Fruit fly (Drosophila melanogaster) Kc167 (cell line): Measurements from ENCODE around the gene CG42507.

Source experiments
- Myc ChIP-seq: fragments of >200 bp; optimal IDR thresholded peaks from 2 replicates; lab custom pipeline; 2017; ENCODE audit warnings: missing external identifiers
- Sin3A ChIP-seq: fragments of >200 bp; optimal IDR thresholded peaks from 2 replicates; lab custom pipeline; 2018; ENCODE audit warnings: missing external identifiers
- h ChIP-seq: fragments of >200 bp; optimal IDR thresholded peaks from 3 replicates; lab custom pipeline; 2018; ENCODE audit warnings: missing external identifiers
- insv ChIP-seq: fragments of >200 bp; optimal IDR thresholded peaks from 3 replicates; lab custom pipeline; 2018; ENCODE audit warnings: missing external identifiers
- psq ChIP-seq: fragments of >200 bp; optimal IDR thresholded peaks from 2 replicates; lab custom pipeline; 2017; ENCODE audit warnings: missing external identifiers
- ttk ChIP-seq: sonication (Bioruptor generic); optimal IDR thresholded peaks from 2 replicates; lab custom pipeline; 2017; ENCODE audit warnings: missing external identifiers

The CG42507 gene

dm6 chr3L:14757464-14758384, at the start of gene CG42507:
CG42507 (minus strand) TSS chr3L:14757962.
- TF ChIP-seq ttk (lab: Kevin White, UChicago) = no peak

- TF ChIP-seq ttk (lab: Kevin White, UChicago) (no peak), Myc (lab: Kevin White, UChicago) (no peak), insv (lab: Kevin White, UChicago) (no peak)
Measured at dm6 chr3L:14804724-14805221, 47.0 kb upstream of the CG42507 start, which contains the start of gene CG17839. CG17839 (plus strand) TSS chr3L:14805136.

- no peak for TF ChIP-seq ttk (lab: Kevin White, UChicago)
- TF ChIP-seq psq (lab: Kevin White, UChicago) = no peak
- TF ChIP-seq Sin3A = no peak
- TF ChIP-seq Myc (lab: Kevin White, UChicago) = no peak
- no peak for TF ChIP-seq insv (lab: Kevin White, UChicago)
- TF ChIP-seq h (lab: Kevin White, UChicago) = no peak
Measured at dm6 chr3L:14803236-14803635, 45.5 kb upstream of the CG42507 start, which contains the start of gene gnu. gnu (minus strand) TSS chr3L:14803360.

dm6 chr3L:14801854-14802616, 44.3 kb upstream of the CG42507 start, which contains the start of gene NHP2:
NHP2 (minus strand) TSS chr3L:14802168.
- TF ChIP-seq h (lab: Kevin White, UChicago) = no peak
- no peak for TF ChIP-seq Myc (lab: Kevin White, UChicago)
- TF ChIP-seq ttk (lab: Kevin White, UChicago) = no peak
- no peak for TF ChIP-seq insv (lab: Kevin White, UChicago)
- TF ChIP-seq psq (lab: Kevin White, UChicago) = no peak
- no peak for TF ChIP-seq Sin3A

- TF ChIP-seq psq (lab: Kevin White, UChicago) (no peak), Myc (lab: Kevin White, UChicago) (no peak), ttk (lab: Kevin White, UChicago) (no peak), Sin3A (no peak), insv (lab: Kevin White, UChicago) (no peak), h (lab: Kevin White, UChicago) (no peak)
Measured at dm6 chr3L:14790849-14791646, 33.3 kb upstream of the CG42507 start.

- TF ChIP-seq psq (lab: Kevin White, UChicago) (no peak), Myc (lab: Kevin White, UChicago) (no peak), h (lab: Kevin White, UChicago) (no peak), insv (lab: Kevin White, UChicago) (no peak), Sin3A (no peak), ttk (lab: Kevin White, UChicago) (no peak)
Measured at dm6 chr3L:14790127-14790589, 32.4 kb upstream of the CG42507 start.

- no peak for TF ChIP-seq Myc (lab: Kevin White, UChicago)
- no peak for TF ChIP-seq ttk (lab: Kevin White, UChicago)
- no peak for TF ChIP-seq psq (lab: Kevin White, UChicago)
- TF ChIP-seq h (lab: Kevin White, UChicago) = no peak
- no peak for TF ChIP-seq insv (lab: Kevin White, UChicago)
- TF ChIP-seq Sin3A = no peak
Measured at dm6 chr3L:14789676-14790075, 31.9 kb upstream of the CG42507 start, which contains the start of gene Helz. Helz (plus strand) TSS chr3L:14789935.

dm6 chr3L:14786230-14786850, 28.6 kb upstream of the CG42507 start, which contains the start of the genes bmm and Tdrd3:
bmm (minus strand) TSS chr3L:14786412.
Tdrd3 (plus strand) TSS chr3L:14786791.
- TF ChIP-seq Sin3A = no peak
- no peak for TF ChIP-seq Myc (lab: Kevin White, UChicago)
- no peak for TF ChIP-seq h (lab: Kevin White, UChicago)
- TF ChIP-seq psq (lab: Kevin White, UChicago) = no peak
- TF ChIP-seq ttk (lab: Kevin White, UChicago) = no peak

dm6 chr3L:14785492-14785916, 27.7 kb upstream of the CG42507 start:
- TF ChIP-seq h (lab: Kevin White, UChicago) (no peak), Myc (lab: Kevin White, UChicago) (no peak), psq (lab: Kevin White, UChicago) (no peak), Sin3A (no peak), ttk (lab: Kevin White, UChicago) (no peak), insv (lab: Kevin White, UChicago) (no peak)

dm6 chr3L:14784949-14785408, 27.2 kb upstream of the CG42507 start:
- TF ChIP-seq psq (lab: Kevin White, UChicago) = no peak
- TF ChIP-seq ttk (lab: Kevin White, UChicago) = no peak
- TF ChIP-seq h (lab: Kevin White, UChicago) = no peak
- no peak for TF ChIP-seq Myc (lab: Kevin White, UChicago)
- TF ChIP-seq Sin3A = no peak
- no peak for TF ChIP-seq insv (lab: Kevin White, UChicago)
